Fruit fly (Drosophila melanogaster) whole organism, embryonic: ENCODE results near the gene Sur-8.

Source experiments
- BtbVII ChIP-seq: fragments of 200-800 bp; sonication (Bioruptor generic); optimal IDR thresholded peaks from 3 replicates; lab custom pipeline; 2017; ENCODE audit warnings: missing biosample characterization, mild to moderate bottlenecking, missing genetic modification characterization
- Bteb2 ChIP-seq: fragments of 200-800 bp; sonication (Bioruptor generic); optimal IDR thresholded peaks from 2 replicates; lab custom pipeline; 2016; ENCODE audit warnings: missing biosample characterization, missing genetic modification characterization
- CG10274 ChIP-seq: fragments of 200-800 bp; sonication (Bioruptor generic); optimal IDR thresholded peaks from 3 replicates; lab custom pipeline; 2017; ENCODE audit warnings: missing biosample characterization, mild to moderate bottlenecking, missing genetic modification characterization
- CG11456 ChIP-seq: fragments of 200-800 bp; sonication (Bioruptor generic); IDR thresholded peaks from 3 replicates; pipeline ENCODE4 v1.3.6; 2022; ENCODE audit warnings: missing biosample characterization, missing genetic modification characterization
- CG11560 ChIP-seq: fragments of 200-800 bp; sonication (Bioruptor generic); IDR thresholded peaks from 3 replicates; pipeline ENCODE4 v1.3.6; 2022; ENCODE audit warnings: missing biosample characterization, missing genetic modification characterization
- CG12299 ChIP-seq: fragments of 200-800 bp; sonication (Bioruptor generic); optimal IDR thresholded peaks from 2 replicates; lab custom pipeline; 2018; ENCODE audit warnings: missing biosample characterization, mild to moderate bottlenecking, missing genetic modification characterization
- CG12659 ChIP-seq: fragments of 200-800 bp; sonication (Bioruptor generic); optimal IDR thresholded peaks from 3 replicates; lab custom pipeline; 2017; ENCODE audit warnings: mild to moderate bottlenecking, missing biosample characterization, missing genetic modification reagents, missing genetic modification characterization
- CG17568 ChIP-seq: fragments of 200-800 bp; sonication (Bioruptor generic); optimal IDR thresholded peaks from 2 replicates; lab custom pipeline; 2018; ENCODE audit warnings: missing biosample characterization, mild to moderate bottlenecking, missing genetic modification characterization, moderate library complexity
- CG18262 ChIP-seq: fragments of 200-800 bp; optimal IDR thresholded peaks from 3 replicates; lab custom pipeline; 2019; ENCODE audit warnings: missing biosample characterization, mild to moderate bottlenecking, missing genetic modification characterization, moderate library complexity
- CG2202 ChIP-seq: fragments of 200-800 bp; sonication (Bioruptor generic); optimal IDR thresholded peaks from 2 replicates; lab custom pipeline; 2018; ENCODE audit warnings: missing biosample characterization, mild to moderate bottlenecking, missing genetic modification characterization
- CG33213 ChIP-seq: fragments of 200-800 bp; sonication (Bioruptor generic); optimal IDR thresholded peaks from 3 replicates; lab custom pipeline; 2016; ENCODE audit warnings: missing biosample characterization, missing genetic modification characterization
- CG4730 ChIP-seq: fragments of 200-800 bp; sonication (Bioruptor generic); IDR thresholded peaks from 2 replicates; pipeline ENCODE4 v1.3.6; 2022; ENCODE audit warnings: missing biosample characterization, missing genetic modification characterization
- CG6272 ChIP-seq: fragments of 200-800 bp; sonication (Bioruptor generic); IDR thresholded peaks from 2 replicates; pipeline ENCODE4 v1.3.6; 2022; ENCODE audit warnings: missing biosample characterization, missing genetic modification characterization
- CG6765 ChIP-seq: fragments of 200-800 bp; sonication (Bioruptor generic); optimal IDR thresholded peaks from 3 replicates; lab custom pipeline; 2017; ENCODE audit warnings: missing biosample characterization, mild to moderate bottlenecking, missing genetic modification characterization
- CG7357 ChIP-seq: fragments of 200-800 bp; sonication (Bioruptor generic); IDR thresholded peaks from 3 replicates; pipeline ENCODE4 v1.3.6; 2022; ENCODE audit warnings: missing biosample characterization, missing genetic modification characterization
- CG7556 ChIP-seq: fragments of 200-800 bp; sonication (Bioruptor generic); optimal IDR thresholded peaks from 2 replicates; lab custom pipeline; 2017; ENCODE audit warnings: missing biosample characterization, mild to moderate bottlenecking, missing genetic modification characterization
- CG7786 ChIP-seq: fragments of 200-800 bp; sonication (Bioruptor generic); optimal IDR thresholded peaks from 2 replicates; lab custom pipeline; 2016; ENCODE audit warnings: missing biosample characterization, missing genetic modification characterization
- CG8388 ChIP-seq: fragments of 200-800 bp; sonication (Bioruptor generic); optimal IDR thresholded peaks from 2 replicates; lab custom pipeline; 2019; ENCODE audit warnings: missing biosample characterization, mild to moderate bottlenecking, missing genetic modification characterization, moderate library complexity
- D19A ChIP-seq: fragments of 200-800 bp; optimal IDR thresholded peaks from 3 replicates; lab custom pipeline; 2019; ENCODE audit warnings: missing biosample characterization, mild to moderate bottlenecking, missing genetic modification characterization, moderate library complexity
- Dip2 ChIP-seq: fragments of 200-800 bp; sonication (Bioruptor generic); IDR thresholded peaks from 2 replicates; pipeline ENCODE4 v1.3.6; 2022; ENCODE audit warnings: missing biosample characterization, missing genetic modification characterization
- Fer1 ChIP-seq: fragments of 200-800 bp; sonication (Bioruptor generic); optimal IDR thresholded peaks from 2 replicates; lab custom pipeline; 2017; ENCODE audit warnings: missing biosample characterization, mild to moderate bottlenecking, missing genetic modification characterization
- H15 ChIP-seq: fragments of 200-800 bp; sonication (Bioruptor generic); IDR thresholded peaks from 3 replicates; pipeline ENCODE4 v1.3.6; 2022; ENCODE audit warnings: missing biosample characterization, missing genetic modification characterization
- Lhr ChIP-seq: fragments of 200-800 bp; sonication (Bioruptor generic); optimal IDR thresholded peaks from 3 replicates; lab custom pipeline; 2017; ENCODE audit warnings: mild to moderate bottlenecking, missing biosample characterization, missing genetic modification reagents, missing genetic modification characterization
- Meics ChIP-seq: fragments of 200-800 bp; sonication (Bioruptor generic); optimal IDR thresholded peaks from 2 replicates; lab custom pipeline; 2017; ENCODE audit warnings: missing biosample characterization, mild to moderate bottlenecking, missing genetic modification characterization
- Myb ChIP-seq: fragments of 200-800 bp; sonication (Bioruptor generic); optimal IDR thresholded peaks from 2 replicates; lab custom pipeline; 2016; ENCODE audit warnings: missing biosample characterization, missing genetic modification characterization
- Ravus ChIP-seq: fragments of 200-800 bp; sonication (Bioruptor generic); IDR thresholded peaks from 2 replicates; pipeline ENCODE4 v1.3.6; 2022; ENCODE audit warnings: missing biosample characterization, missing genetic modification characterization
- Sox100B ChIP-seq: fragments of 200-800 bp; sonication (Bioruptor generic); optimal IDR thresholded peaks from 3 replicates; lab custom pipeline; 2018; ENCODE audit warnings: missing biosample characterization, mild to moderate bottlenecking, missing genetic modification characterization
- Sry-δ ChIP-seq: fragments of 200-800 bp; sonication (Bioruptor generic); optimal IDR thresholded peaks from 2 replicates; lab custom pipeline; 2016; ENCODE audit warnings: missing biosample characterization, missing genetic modification characterization
- Ssrp ChIP-seq: fragments of 200-800 bp; sonication (Bioruptor generic); optimal IDR thresholded peaks from 2 replicates; lab custom pipeline; 2018; ENCODE audit warnings: missing biosample characterization, mild to moderate bottlenecking, missing genetic modification characterization, moderate library complexity
- Xrp1 ChIP-seq: fragments of 200-800 bp; sonication (Bioruptor generic); IDR thresholded peaks from 2 replicates; pipeline ENCODE4 v1.3.6; 2022; ENCODE audit warnings: missing biosample characterization, missing genetic modification characterization
- bcd ChIP-seq: fragments of 200-800 bp; sonication (Bioruptor generic); optimal IDR thresholded peaks from 2 replicates; lab custom pipeline; 2017; ENCODE audit warnings: missing biosample characterization, mild to moderate bottlenecking, missing genetic modification characterization
- cad ChIP-seq: fragments of >200 bp; optimal IDR thresholded peaks from 2 replicates; lab custom pipeline; 2017; ENCODE audit warnings: missing biosample characterization, missing genetic modification characterization
- chn ChIP-seq: fragments of 200-800 bp; sonication (Bioruptor generic); optimal IDR thresholded peaks from 2 replicates; lab custom pipeline; 2016; ENCODE audit warnings: missing biosample characterization, missing genetic modification characterization
- croc ChIP-seq: fragments of 200-800 bp; sonication (Bioruptor generic); conservative IDR thresholded peaks from 3 replicates; pipeline ENCODE4 v1.3.6; 2022; ENCODE audit warnings: missing biosample characterization, missing genetic modification characterization
- dan ChIP-seq: fragments of 200-800 bp; sonication (Bioruptor generic); IDR thresholded peaks from 2 replicates; pipeline ENCODE4 v1.3.6; 2022; ENCODE audit warnings: missing biosample characterization, missing genetic modification characterization
- fd102C ChIP-seq: fragments of 200-800 bp; sonication (Bioruptor generic); optimal IDR thresholded peaks from 2 replicates; lab custom pipeline; 2018; ENCODE audit warnings: missing biosample characterization, mild to moderate bottlenecking, missing genetic modification characterization, moderate library complexity
- hb ChIP-seq: fragments of 200-800 bp; sonication (Bioruptor generic); IDR thresholded peaks from 3 replicates; pipeline ENCODE4 v1.3.6; 2022; ENCODE audit warnings: missing biosample characterization, missing genetic modification characterization; ENCODE audit not compliant: partially characterized antibody
- lola ChIP-seq, 3 experiments: fragments of >200 bp in 2 of 3; fragments of 200-800 bp in 1 of 3; sonication (Bioruptor generic) in 1 of 3; optimal IDR thresholded peaks; 2 replicates each; lab custom pipeline; 2017 to 2019; ENCODE audit warnings: missing biosample characterization in 3 of 3, missing genetic modification characterization in 3 of 3, mild to moderate bottlenecking in 1 of 3, moderate library complexity in 1 of 3
- mld ChIP-seq: fragments of 200-800 bp; sonication (Bioruptor generic); IDR thresholded peaks from 3 replicates; pipeline ENCODE4 v1.3.6; 2022; ENCODE audit warnings: missing biosample characterization, missing genetic modification characterization; ENCODE audit not compliant: partially characterized antibody
- nerfin-1 ChIP-seq: fragments of 200-800 bp; sonication (Bioruptor generic); optimal IDR thresholded peaks from 3 replicates; lab custom pipeline; 2019; ENCODE audit warnings: missing biosample characterization, mild to moderate bottlenecking, missing genetic modification characterization, moderate library complexity
- onecut ChIP-seq: fragments of 200-800 bp; sonication (Bioruptor generic); IDR thresholded peaks from 2 replicates; pipeline ENCODE4 v1.3.6; 2022; ENCODE audit warnings: missing biosample characterization, missing genetic modification characterization
- prd ChIP-seq, 3 experiments: fragments of >200 bp in 2 of 3; fragments of 200-800 bp in 1 of 3; sonication (Bioruptor generic) in 1 of 3; optimal IDR thresholded peaks in 2 of 3; IDR thresholded peaks in 1 of 3; 2 replicates in 2 of 3; 3 replicates in 1 of 3; pipeline versions ENCODE4 v1.3.6 to Lab custom; 2017 to 2022; ENCODE audit warnings: missing biosample characterization in 1 of 3, missing genetic modification characterization in 1 of 3
- pros ChIP-seq: fragments of 200-800 bp; sonication (Bioruptor generic); optimal IDR thresholded peaks from 3 replicates; lab custom pipeline; 2019; ENCODE audit warnings: missing biosample characterization, mild to moderate bottlenecking, missing genetic modification characterization, moderate library complexity
- salm ChIP-seq: fragments of 200-800 bp; sonication (Bioruptor generic); optimal IDR thresholded peaks from 2 replicates; lab custom pipeline; 2018; ENCODE audit warnings: missing biosample characterization, mild to moderate bottlenecking, missing genetic modification characterization
- slp2 ChIP-seq: fragments of 200-800 bp; sonication (Bioruptor generic); optimal IDR thresholded peaks from 2 replicates; lab custom pipeline; 2016; ENCODE audit warnings: missing biosample characterization, missing genetic modification characterization
- ssp ChIP-seq: fragments of 200-800 bp; sonication (Bioruptor generic); IDR thresholded peaks from 2 replicates; pipeline ENCODE4 v1.3.6; 2022; ENCODE audit warnings: missing biosample characterization, missing genetic modification characterization
- sug ChIP-seq: fragments of 200-800 bp; optimal IDR thresholded peaks from 2 replicates; lab custom pipeline; 2019; ENCODE audit warnings: missing biosample characterization, mild to moderate bottlenecking, missing genetic modification characterization, moderate library complexity
- tgo ChIP-seq: fragments of 200-800 bp; sonication (Bioruptor generic); IDR thresholded peaks from 3 replicates; pipeline ENCODE4 v1.3.6; 2022; ENCODE audit warnings: missing biosample characterization, missing genetic modification characterization
- unpg ChIP-seq: fragments of 200-800 bp; sonication (Bioruptor generic); optimal IDR thresholded peaks from 3 replicates; lab custom pipeline; 2018; ENCODE audit warnings: missing biosample characterization, mild to moderate bottlenecking, missing genetic modification characterization, moderate library complexity
- zfh2 ChIP-seq: fragments of 200-800 bp; sonication (Bioruptor generic); optimal IDR thresholded peaks from 2 replicates; lab custom pipeline; 2016; ENCODE audit warnings: missing biosample characterization, missing genetic modification characterization

The Sur-8 gene

DNA sequence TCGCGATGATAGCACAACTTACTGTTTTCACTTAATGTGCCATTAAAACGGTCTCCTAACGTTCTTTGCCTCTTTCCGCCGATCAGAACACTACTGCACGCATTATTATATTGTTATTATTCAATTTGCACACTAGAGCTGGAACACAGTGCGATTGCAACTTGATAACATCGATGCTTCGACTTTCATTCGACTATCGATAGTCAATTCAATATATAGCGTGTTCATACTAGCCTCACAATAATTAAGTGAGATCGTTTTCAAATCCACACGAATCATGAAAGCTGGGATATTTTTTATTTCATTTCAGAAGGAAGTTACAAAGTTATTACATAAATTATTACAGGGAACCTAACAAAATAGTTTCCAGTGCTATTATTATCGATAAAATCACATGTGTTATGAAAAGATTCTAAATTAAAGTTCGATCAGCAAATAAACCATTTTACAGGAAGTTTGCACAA, 994 bp downstream of the Sur-8 start (continued):
- peak; percentile 61 for TF ChIP-seq Lhr
- TF ChIP-seq ssp (GFP tag; lab: Robert Waterston, UW) = peak; percentile 97
- no peak for TF ChIP-seq H15 (GFP tag; lab: Robert Waterston, UW)
- no peak for TF ChIP-seq cad
- TF ChIP-seq nerfin-1 (tag; lab: Kevin White, UChicago) = no peak
- peak; percentile 17; the same call in 1 of the 2 replicates for TF ChIP-seq Xrp1 (GFP tag; lab: Robert Waterston, UW)
- TF ChIP-seq slp2 (GFP tag; lab: Kevin White, UChicago) = peak; percentile 43
- TF ChIP-seq Fer1 (GFP tag; lab: Kevin White, UChicago) = peak; percentile 41
- TF ChIP-seq chn = peak; percentile 48
- TF ChIP-seq CG17568 = no peak
- TF ChIP-seq CG12299 (tag; lab: Kevin White, UChicago) = no peak
- 0 out of 3 replicates have a peak, but pooled peaks have one; percentile 41 for TF ChIP-seq mld
- TF ChIP-seq CG12659 (GFP tag; lab: Kevin White, UChicago) = peak; percentile 72
- TF ChIP-seq CG8388 = peak; percentile 18
- no peak for TF ChIP-seq CG6765
- TF ChIP-seq hb (GFP tag; lab: Robert Waterston, UW) = peak; percentile 76
- peak in 1 of 3 experiments; percentile 88 for TF ChIP-seq lola (GFP tag; optimal IDR thresholded peaks at IDR 0.05; lab: Kevin White, UChicago)
- no peak for TF ChIP-seq croc
- peak; percentile 13 for TF ChIP-seq CG7556 (GFP tag; lab: Kevin White, UChicago)
- peak; percentile 75 for TF ChIP-seq Bteb2 (GFP tag; lab: Kevin White, UChicago)
- TF ChIP-seq CG4730 (GFP tag; lab: Robert Waterston, UW) = no peak
- TF ChIP-seq unpg (GFP tag; lab: Kevin White, UChicago) = peak; percentile 49
- TF ChIP-seq CG10274 (GFP tag; lab: Kevin White, UChicago) = no peak
- no peak for TF ChIP-seq prd (optimal IDR thresholded peaks at IDR 0.05; lab: Kevin White, UChicago)
- TF ChIP-seq prd (GFP tag; IDR thresholded peaks at IDR 0.05; lab: Robert Waterston, UW) = peak; percentile 59
- TF ChIP-seq Myb (GFP tag; lab: Kevin White, UChicago) = peak; percentile 49
- TF ChIP-seq Dip2 (GFP tag; lab: Robert Waterston, UW) = no peak
- no peak for TF ChIP-seq pros
- TF ChIP-seq Ravus (GFP tag; lab: Robert Waterston, UW) = no peak
- no peak for TF ChIP-seq dan (GFP tag; lab: Robert Waterston, UW)
- no peak for TF ChIP-seq CG11560
- peak; percentile 4 for TF ChIP-seq CG33213 (GFP tag; lab: Kevin White, UChicago)
- TF ChIP-seq BtbVII (GFP tag; lab: Kevin White, UChicago) = peak; percentile 3
- TF ChIP-seq D19A (tag; lab: Kevin White, UChicago) = peak; percentile 2
- peak; percentile 94 for TF ChIP-seq CG7357 (GFP tag; lab: Robert Waterston, UW)
- no peak for TF ChIP-seq CG2202
- TF ChIP-seq fd102C (GFP tag; lab: Kevin White, UChicago) = no peak
- TF ChIP-seq zfh2 (GFP tag; lab: Kevin White, UChicago) = peak; percentile 66
- no peak for TF ChIP-seq salm
- TF ChIP-seq sug (tag; lab: Kevin White, UChicago) = peak; percentile 52
- TF ChIP-seq CG18262 (tag; lab: Kevin White, UChicago) = peak; percentile 28
- peak; percentile 91 for TF ChIP-seq Sry-δ
- TF ChIP-seq Meics (GFP tag; lab: Kevin White, UChicago) = peak; percentile 33
- peak; percentile 74 for TF ChIP-seq CG11456 (GFP tag; lab: Robert Waterston, UW)
- no peak for TF ChIP-seq onecut (GFP tag; lab: Robert Waterston, UW)
- TF ChIP-seq tgo = peak; percentile 40; the same call in 1 of the 3 replicates
- TF ChIP-seq Sox100B (GFP tag; lab: Kevin White, UChicago) = peak; percentile 17
- TF ChIP-seq Ssrp (tag; lab: Kevin White, UChicago) = no peak
- peak; percentile 54 for TF ChIP-seq CG7786 (GFP tag; lab: Kevin White, UChicago)
- peak; percentile 45; the same call in 1 of the 2 replicates for TF ChIP-seq CG6272 (GFP tag; lab: Robert Waterston, UW)
- TF ChIP-seq bcd = peak; percentile 47
